Worm (Caenorhabditis elegans) whole organism, L3 larva: ENCODE measurements around the gene ZK666.12.
A peak's percentile ranks its signal among the peaks of the same experiment; 100 is the strongest.

ENCODE experiments used
- R02D3.7 ChIP-seq: fragments of 150-350 bp; optimal IDR thresholded peaks from 2 replicates; lab custom pipeline; 2014; ENCODE audit warnings: missing biosample characterization, missing genetic modification characterization
- ZK546.5 ChIP-seq: sonication (generic microtip); optimal IDR thresholded peaks from 2 replicates; lab custom pipeline; 2017; ENCODE audit warnings: missing biosample characterization, missing genetic modification characterization
- ama-1 ChIP-seq: fragments of 150-350 bp; optimal IDR thresholded peaks from 2 replicates; lab custom pipeline; 2018
- ceh-16 ChIP-seq: sonication (generic microtip); optimal IDR thresholded peaks from 2 replicates; lab custom pipeline; 2017; ENCODE audit warnings: missing biosample characterization, missing genetic modification characterization
- ceh-9 ChIP-seq: sonication (generic microtip); optimal IDR thresholded peaks from 2 replicates; lab custom pipeline; 2018; ENCODE audit warnings: missing biosample characterization, missing genetic modification characterization
- daf-12 ChIP-seq: fragments of 150-350 bp; optimal IDR thresholded peaks from 2 replicates; lab custom pipeline; 2014; ENCODE audit warnings: missing biosample characterization, missing genetic modification reagents, missing genetic modification characterization
- egl-27 ChIP-seq: sonication (generic microtip); optimal IDR thresholded peaks from 4 replicates; lab custom pipeline; 2017; ENCODE audit warnings: missing biosample characterization, missing genetic modification reagents, missing genetic modification characterization
- elt-1 ChIP-seq: fragments of 150-350 bp; optimal IDR thresholded peaks from 2 replicates; lab custom pipeline; 2014; ENCODE audit warnings: missing biosample characterization, missing genetic modification characterization
- elt-2 ChIP-seq: sonication (generic microtip); optimal IDR thresholded peaks from 2 replicates; lab custom pipeline; 2016; ENCODE audit warnings: missing genetic modification reagents, mild to moderate bottlenecking, missing genetic modification characterization, missing compliant biosample characterization
- fkh-2 ChIP-seq: fragments of 150-350 bp; optimal IDR thresholded peaks from 2 replicates; lab custom pipeline; 2014; ENCODE audit warnings: missing biosample characterization, missing genetic modification reagents, missing genetic modification characterization
- hmg-11 ChIP-seq: sonication (generic microtip); optimal IDR thresholded peaks from 2 replicates; lab custom pipeline; 2016; ENCODE audit warnings: missing genetic modification characterization, missing compliant biosample characterization
- jun-1 ChIP-seq: fragments of 150-350 bp; optimal IDR thresholded peaks from 2 replicates; lab custom pipeline; 2014; ENCODE audit warnings: missing biosample characterization, missing genetic modification reagents, missing genetic modification characterization
- lin-39 ChIP-seq: fragments of 150-350 bp; optimal IDR thresholded peaks from 2 replicates; lab custom pipeline; 2018; ENCODE audit warnings: missing biosample characterization, missing genetic modification reagents, missing genetic modification characterization
- mdl-1 ChIP-seq: fragments of 150-350 bp; optimal IDR thresholded peaks from 2 replicates; lab custom pipeline; 2014; ENCODE audit warnings: missing biosample characterization, missing genetic modification characterization
- mml-1 ChIP-seq: fragments of 150-350 bp; sonication (generic microtip); optimal IDR thresholded peaks from 3 replicates; lab custom pipeline; 2014; ENCODE audit warnings: missing biosample characterization, missing genetic modification characterization
- nfya-1 ChIP-seq: sonication (generic microtip); optimal IDR thresholded peaks from 2 replicates; lab custom pipeline; 2017; ENCODE audit warnings: missing genetic modification characterization, mild to moderate bottlenecking, missing compliant biosample characterization, antibody characterized with exemption, moderate library complexity; ENCODE audit not compliant: insufficient read depth
- nhr-11 ChIP-seq: fragments of 150-350 bp; optimal IDR thresholded peaks from 2 replicates; lab custom pipeline; 2014; ENCODE audit warnings: missing biosample characterization, missing genetic modification characterization
- nhr-12 ChIP-seq: fragments of 150-350 bp; optimal IDR thresholded peaks from 2 replicates; lab custom pipeline; 2014; ENCODE audit warnings: missing biosample characterization, missing genetic modification characterization
- nhr-23 ChIP-seq: fragments of 150-350 bp; optimal IDR thresholded peaks from 2 replicates; lab custom pipeline; 2014; ENCODE audit warnings: missing biosample characterization, missing genetic modification reagents, missing genetic modification characterization
- nhr-237 ChIP-seq: fragments of 150-350 bp; optimal IDR thresholded peaks from 2 replicates; lab custom pipeline; 2014; ENCODE audit warnings: missing biosample characterization, missing genetic modification characterization
- nhr-25 ChIP-seq: sonication (generic microtip); optimal IDR thresholded peaks from 2 replicates; lab custom pipeline; 2017; ENCODE audit warnings: missing biosample characterization, missing genetic modification characterization
- nhr-28 ChIP-seq: fragments of 150-350 bp; optimal IDR thresholded peaks from 2 replicates; lab custom pipeline; 2014; ENCODE audit warnings: missing biosample characterization, missing genetic modification characterization
- nhr-43 ChIP-seq: sonication (generic microtip); optimal IDR thresholded peaks from 2 replicates; lab custom pipeline; 2016; ENCODE audit warnings: mild to moderate bottlenecking, missing genetic modification characterization, missing compliant biosample characterization; ENCODE audit not compliant: poor library complexity, severe bottlenecking
- nhr-67 ChIP-seq: fragments of 150-350 bp; optimal IDR thresholded peaks from 2 replicates; lab custom pipeline; 2014; ENCODE audit warnings: missing biosample characterization, missing genetic modification characterization
- nhr-76 ChIP-seq: fragments of 150-350 bp; sonication (generic microtip); optimal IDR thresholded peaks from 5 replicates; lab custom pipeline; 2014; ENCODE audit warnings: missing biosample characterization, missing genetic modification characterization
- nhr-77 ChIP-seq: fragments of 150-350 bp; optimal IDR thresholded peaks from 2 replicates; lab custom pipeline; 2014; ENCODE audit warnings: missing biosample characterization, missing genetic modification characterization
- pha-4 ChIP-seq: fragments of 150-350 bp; optimal IDR thresholded peaks from 2 replicates; lab custom pipeline; 2014; ENCODE audit warnings: missing biosample characterization, missing genetic modification reagents, missing genetic modification characterization
- pqm-1 ChIP-seq: fragments of 150-350 bp; optimal IDR thresholded peaks from 2 replicates; lab custom pipeline; 2017; ENCODE audit warnings: missing biosample characterization, missing genetic modification characterization, inconsistent platforms
- sea-2 ChIP-seq: fragments of 150-350 bp; sonication (generic microtip); optimal IDR thresholded peaks from 4 replicates; lab custom pipeline; 2014; ENCODE audit warnings: missing biosample characterization, missing genetic modification reagents, missing genetic modification characterization
- skn-1 ChIP-seq: fragments of 150-350 bp; optimal IDR thresholded peaks from 2 replicates; lab custom pipeline; 2014; ENCODE audit warnings: missing biosample characterization, missing genetic modification characterization
- snpc-4 ChIP-seq: fragments of 150-350 bp; optimal IDR thresholded peaks from 2 replicates; lab custom pipeline; 2014; ENCODE audit warnings: missing biosample characterization, missing genetic modification characterization
- tbx-2 ChIP-seq: sonication (generic microtip); optimal IDR thresholded peaks from 2 replicates; lab custom pipeline; 2016; ENCODE audit warnings: mild to moderate bottlenecking, missing genetic modification characterization, missing compliant biosample characterization
- unc-62 ChIP-seq: fragments of 150-350 bp; sonication (generic microtip); optimal IDR thresholded peaks from 4 replicates; lab custom pipeline; 2014; ENCODE audit warnings: missing biosample characterization, missing genetic modification reagents, missing genetic modification characterization
- zag-1 ChIP-seq: fragments of 150-350 bp; optimal IDR thresholded peaks from 2 replicates; lab custom pipeline; 2014; ENCODE audit warnings: missing biosample characterization, missing genetic modification characterization
- ztf-11 ChIP-seq: fragments of 150-350 bp; optimal IDR thresholded peaks from 2 replicates; lab custom pipeline; 2014; ENCODE audit warnings: missing biosample characterization, missing genetic modification characterization
- ztf-4 ChIP-seq: fragments of 150-350 bp; optimal IDR thresholded peaks from 2 replicates; lab custom pipeline; 2014; ENCODE audit warnings: missing biosample characterization, missing genetic modification characterization

The ZK666.12 gene

ce11 chrII:10476959-10477358 lies 19.1 kb upstream of the ZK666.12 start, which contains the start of gene ZK666.4:
Gene ZK666.4 (plus strand): TSS chrII:10477259.
- TF ChIP-seq zag-1 (no peak), nhr-237 (tag; lab: Kevin White, UChicago) (no peak), elt-1 (tag; lab: Kevin White, UChicago) (no peak), nhr-43 (no peak), snpc-4 (tag; lab: Kevin White, UChicago) (no peak), ztf-11 (no peak), pha-4 (tag; lab: Kevin White, UChicago) (no peak), lin-39 (tag; lab: Kevin White, UChicago) (no peak)

- TF ChIP-seq nhr-76 (no peak), lin-39 (tag; lab: Kevin White, UChicago) (no peak), ztf-4 (tag; lab: Kevin White, UChicago) (no peak), nhr-28 (no peak), ztf-11 (no peak), nhr-43 (no peak), mml-1 (tag; lab: Kevin White, UChicago) (no peak), R02D3.7 (tag; lab: Kevin White, UChicago) (no peak), nhr-67 (no peak), tbx-2 (tag; lab: Kevin White, UChicago) (no peak), snpc-4 (tag; lab: Kevin White, UChicago) (no peak), ceh-9 (no peak), elt-2 (tag; lab: Kevin White, UChicago) (no peak), jun-1 (tag; lab: Kevin White, UChicago) (no peak), ama-1 (lab: Kevin White, UChicago) (no peak), hmg-11 (no peak), skn-1 (tag; lab: Kevin White, UChicago) (no peak), ceh-16 (tag; lab: Kevin White, UChicago) (no peak), nhr-23 (tag; lab: Kevin White, UChicago) (no peak)
Observed at ce11 chrII:10479348-10479747, 16.7 kb upstream of the ZK666.12 start, which contains the start of gene clec-59. Gene clec-59 (minus strand): TSS chrII:10479448.

- no peak for TF ChIP-seq zag-1
- TF ChIP-seq mdl-1 (tag; lab: Kevin White, UChicago), result no peak
- TF ChIP-seq nhr-76, result no peak
- TF ChIP-seq daf-12 (tag; lab: Kevin White, UChicago), result no peak
- no peak for TF ChIP-seq nhr-237 (tag; lab: Kevin White, UChicago)
- no peak for TF ChIP-seq ztf-4 (tag; lab: Kevin White, UChicago)
- no peak for TF ChIP-seq tbx-2 (tag; lab: Kevin White, UChicago)
- TF ChIP-seq nfya-1 (tag; lab: Kevin White, UChicago), result no peak
- TF ChIP-seq ceh-16 (tag; lab: Kevin White, UChicago), result no peak
- no peak for TF ChIP-seq nhr-25 (tag; lab: Kevin White, UChicago)
- TF ChIP-seq egl-27 (tag; lab: Kevin White, UChicago), result no peak
- no peak for TF ChIP-seq nhr-77
- no peak for TF ChIP-seq ceh-9
- no peak for TF ChIP-seq mml-1 (tag; lab: Kevin White, UChicago)
- no peak for TF ChIP-seq nhr-43
Observed at ce11 chrII:10480043-10480442, 16.0 kb upstream of the ZK666.12 start.

- TF ChIP-seq fkh-2 (tag; lab: Kevin White, UChicago), result no peak
- TF ChIP-seq pqm-1 (tag; lab: Kevin White, UChicago), result peak; percentile 36
- TF ChIP-seq sea-2 (GFP tag; lab: Kevin White, UChicago), result no peak
- no peak for TF ChIP-seq daf-12 (tag; lab: Kevin White, UChicago)
- TF ChIP-seq jun-1 (tag; lab: Kevin White, UChicago), result peak; percentile 7
- no peak for TF ChIP-seq unc-62 (GFP tag; lab: Kevin White, UChicago)
- no peak for TF ChIP-seq nhr-67
- peak; percentile 57 for TF ChIP-seq elt-2 (tag; lab: Kevin White, UChicago)
- no peak for TF ChIP-seq nhr-12 (tag; lab: Kevin White, UChicago)
- TF ChIP-seq nfya-1 (tag; lab: Kevin White, UChicago), result no peak
- no peak for TF ChIP-seq ZK546.5 (tag; lab: Kevin White, UChicago)
- TF ChIP-seq nhr-11, result no peak
Observed at ce11 chrII:10481824-10482556, 14.0 kb upstream of the ZK666.12 start, which contains the start of the genes clec-60 and ZK666.11. Gene clec-60 (minus strand): TSS chrII:10481874. Gene ZK666.11 (plus strand): TSS chrII:10482522.
